Worm (Caenorhabditis elegans) whole organism, mixed stage, embryonic: ENCODE data around the gene fbxa-27.

Experiments used
- M03D4.4 ChIP-seq: sonication (generic microtip); optimal IDR thresholded peaks from 2 replicates; lab custom pipeline; 2017; ENCODE audit warnings: mild to moderate bottlenecking, missing genetic modification characterization, missing compliant biosample characterization
- blmp-1 ChIP-seq: fragments of 150-350 bp; optimal IDR thresholded peaks from 2 replicates; lab custom pipeline; 2014; ENCODE audit warnings: missing biosample characterization, missing genetic modification characterization
- ceh-39 ChIP-seq: fragments of 150-350 bp; optimal IDR thresholded peaks from 2 replicates; lab custom pipeline; 2014; ENCODE audit warnings: missing biosample characterization, missing genetic modification characterization
- ceh-83 ChIP-seq: fragments of 200-800 bp; sonication (Bioruptor generic); optimal IDR thresholded peaks from 2 replicates; lab custom pipeline; 2018; ENCODE audit warnings: mild to moderate bottlenecking, missing genetic modification characterization, missing compliant biosample characterization
- cnd-1 ChIP-seq: fragments of 200-800 bp; sonication (Bioruptor generic); optimal IDR thresholded peaks from 2 replicates; lab custom pipeline; 2018; ENCODE audit warnings: mild to moderate bottlenecking, missing genetic modification characterization, missing compliant biosample characterization
- drap-1 ChIP-seq: fragments of 200-800 bp; sonication (Bioruptor generic); optimal IDR thresholded peaks from 3 replicates; lab custom pipeline; 2018; ENCODE audit warnings: mild to moderate bottlenecking, missing genetic modification characterization, missing compliant biosample characterization
- elt-1 ChIP-seq: sonication (generic microtip); optimal IDR thresholded peaks from 2 replicates; lab custom pipeline; 2017; ENCODE audit warnings: missing genetic modification characterization, mild to moderate bottlenecking, missing compliant biosample characterization, antibody characterized with exemption, moderate library complexity, borderline replicate concordance; ENCODE audit not compliant: insufficient read depth
- flh-1 ChIP-seq: fragments of 200-800 bp; sonication (Bioruptor generic); optimal IDR thresholded peaks from 2 replicates; lab custom pipeline; 2018; ENCODE audit warnings: mild to moderate bottlenecking, missing genetic modification characterization, moderate library complexity, missing compliant biosample characterization
- ham-2 ChIP-seq: fragments of 200-800 bp; sonication (Bioruptor generic); optimal IDR thresholded peaks from 2 replicates; lab custom pipeline; 2018; ENCODE audit warnings: mild to moderate bottlenecking, missing genetic modification characterization, missing compliant biosample characterization
- hlh-1 ChIP-seq: fragments of 150-350 bp; optimal IDR thresholded peaks from 2 replicates; lab custom pipeline; 2014; ENCODE audit warnings: missing biosample characterization, missing genetic modification reagents, missing genetic modification characterization
- lin-13 ChIP-seq: fragments of 150-350 bp; optimal IDR thresholded peaks from 2 replicates; lab custom pipeline; 2014; ENCODE audit warnings: missing biosample characterization, missing genetic modification characterization
- mab-5 ChIP-seq: fragments of 150-350 bp; optimal IDR thresholded peaks from 2 replicates; lab custom pipeline; 2014; ENCODE audit warnings: missing biosample characterization, missing genetic modification characterization
- mep-1 ChIP-seq: fragments of 150-350 bp; optimal IDR thresholded peaks from 2 replicates; lab custom pipeline; 2017; ENCODE audit warnings: missing biosample characterization, missing genetic modification reagents, missing genetic modification characterization, inconsistent platforms
- mls-2 ChIP-seq: sonication (generic microtip); optimal IDR thresholded peaks from 2 replicates; lab custom pipeline; 2016; ENCODE audit warnings: mild to moderate bottlenecking, missing genetic modification characterization, moderate library complexity, missing compliant biosample characterization
- nhr-12 ChIP-seq: fragments of 150-350 bp; optimal IDR thresholded peaks from 2 replicates; lab custom pipeline; 2014; ENCODE audit warnings: missing biosample characterization, missing genetic modification characterization
- nhr-2 ChIP-seq: fragments of 150-350 bp; optimal IDR thresholded peaks from 2 replicates; lab custom pipeline; 2014; ENCODE audit warnings: missing biosample characterization, missing genetic modification characterization
- nhr-237 ChIP-seq: fragments of 150-350 bp; optimal IDR thresholded peaks from 2 replicates; lab custom pipeline; 2014; ENCODE audit warnings: missing biosample characterization, missing genetic modification characterization
- nhr-28 ChIP-seq: fragments of 150-350 bp; optimal IDR thresholded peaks from 2 replicates; lab custom pipeline; 2014; ENCODE audit warnings: missing biosample characterization, missing genetic modification characterization
- nhr-76 ChIP-seq: sonication (generic microtip); optimal IDR thresholded peaks from 2 replicates; lab custom pipeline; 2017; ENCODE audit warnings: missing biosample characterization, missing genetic modification characterization
- pha-4 ChIP-seq: fragments of 150-350 bp; optimal IDR thresholded peaks from 2 replicates; lab custom pipeline; 2018; ENCODE audit warnings: missing biosample characterization, missing genetic modification reagents, missing genetic modification characterization
- sem-2 ChIP-seq: fragments of 200-800 bp; sonication (Bioruptor generic); optimal IDR thresholded peaks from 2 replicates; lab custom pipeline; 2018; ENCODE audit warnings: mild to moderate bottlenecking, missing genetic modification characterization, missing compliant biosample characterization
- snpc-4 ChIP-seq: fragments of 150-350 bp; optimal IDR thresholded peaks from 2 replicates; lab custom pipeline; 2014; ENCODE audit warnings: missing biosample characterization, missing genetic modification characterization
- sptf-1 ChIP-seq: sonication (generic microtip); optimal IDR thresholded peaks from 2 replicates; lab custom pipeline; 2017; ENCODE audit warnings: mild to moderate bottlenecking, missing genetic modification characterization, moderate library complexity, missing compliant biosample characterization
- tbx-8 ChIP-seq: fragments of 200-800 bp; sonication (Bioruptor generic); optimal IDR thresholded peaks from 2 replicates; lab custom pipeline; 2018; ENCODE audit warnings: mild to moderate bottlenecking, missing genetic modification characterization, moderate library complexity, missing compliant biosample characterization
- unc-120 ChIP-seq: sonication (generic microtip); optimal IDR thresholded peaks from 2 replicates; lab custom pipeline; 2017; ENCODE audit warnings: missing genetic modification characterization, missing compliant biosample characterization; ENCODE audit not compliant: poor library complexity, severe bottlenecking
- unc-62 ChIP-seq: fragments of 150-350 bp; optimal IDR thresholded peaks from 2 replicates; lab custom pipeline; 2014; ENCODE audit warnings: missing biosample characterization, missing genetic modification reagents, missing genetic modification characterization
- zip-8 ChIP-seq: fragments of 150-350 bp; optimal IDR thresholded peaks from 2 replicates; lab custom pipeline; 2014; ENCODE audit warnings: missing biosample characterization, missing genetic modification characterization
- ztf-11 ChIP-seq: fragments of 150-350 bp; optimal IDR thresholded peaks from 2 replicates; lab custom pipeline; 2014; ENCODE audit warnings: missing biosample characterization, missing genetic modification characterization

fbxa-27 gene

ce11 chrIII:1307333-1307732 lies 35.4 kb upstream of the fbxa-27 start:
- TF ChIP-seq sptf-1, result no peak
- no peak for TF ChIP-seq M03D4.4 (tag; lab: Kevin White, UChicago)
- TF ChIP-seq nhr-237 (tag; lab: Kevin White, UChicago), result no peak
- TF ChIP-seq ceh-83 (GFP tag; lab: Kevin White, UChicago), result no peak
- TF ChIP-seq nhr-76 (tag; lab: Kevin White, UChicago), result no peak
- no peak for TF ChIP-seq ceh-39
- TF ChIP-seq nhr-12 (tag; lab: Kevin White, UChicago), result no peak
- TF ChIP-seq mep-1 (tag; lab: Kevin White, UChicago), result no peak
- no peak for TF ChIP-seq ham-2 (GFP tag; lab: Kevin White, UChicago)
- TF ChIP-seq mab-5 (tag; lab: Kevin White, UChicago), result no peak
- no peak for TF ChIP-seq elt-1 (tag; lab: Kevin White, UChicago)
- TF ChIP-seq blmp-1, result no peak
- no peak for TF ChIP-seq nhr-2
- TF ChIP-seq drap-1 (GFP tag; lab: Kevin White, UChicago), result no peak
- no peak for TF ChIP-seq lin-13 (tag; lab: Kevin White, UChicago)

- no peak for TF ChIP-seq flh-1
- no peak for TF ChIP-seq zip-8 (tag; lab: Kevin White, UChicago)
- TF ChIP-seq M03D4.4 (tag; lab: Kevin White, UChicago), result no peak
- TF ChIP-seq tbx-8 (GFP tag; lab: Kevin White, UChicago), result no peak
- no peak for TF ChIP-seq nhr-76 (tag; lab: Kevin White, UChicago)
- TF ChIP-seq ceh-39, result no peak
- TF ChIP-seq, all 35 proteins: peak for 0
These were observed 34.6 kb upstream of the fbxa-27 start, which contains the start of gene fbxa-79 for ce11 chrIII:1308209-1308608. TSS of gene fbxa-79 (minus strand) at chrIII:1308294.

- no peak for TF ChIP-seq unc-120 (tag; lab: Kevin White, UChicago)
- TF ChIP-seq cnd-1 (tag; lab: Kevin White, UChicago), result no peak
- TF ChIP-seq elt-1 (tag; lab: Kevin White, UChicago), result no peak
- TF ChIP-seq zip-8 (tag; lab: Kevin White, UChicago), result no peak
- no peak for TF ChIP-seq nhr-28 (tag; lab: Kevin White, UChicago)
- TF ChIP-seq mls-2 (tag; lab: Kevin White, UChicago), result no peak
- no peak for TF ChIP-seq hlh-1
- TF ChIP-seq M03D4.4 (tag; lab: Kevin White, UChicago), result no peak
- no peak for TF ChIP-seq sptf-1
- TF ChIP-seq nhr-12 (tag; lab: Kevin White, UChicago), result no peak
- no peak for TF ChIP-seq ceh-39
- TF ChIP-seq snpc-4, result no peak
- no peak for TF ChIP-seq sem-2 (GFP tag; lab: Kevin White, UChicago)
- TF ChIP-seq lin-13 (tag; lab: Kevin White, UChicago), result no peak
- no peak for TF ChIP-seq mep-1 (tag; lab: Kevin White, UChicago)
- TF ChIP-seq tbx-8 (GFP tag; lab: Kevin White, UChicago), result no peak
These were observed 33.9 kb upstream of the fbxa-27 start, which contains the start of gene Y82E9BL.12 for ce11 chrIII:1308887-1309286. TSS of gene Y82E9BL.12 (plus strand) at chrIII:1309187.

ce11 chrIII:1311367-1311766 lies 31.4 kb upstream of the fbxa-27 start:
- TF ChIP-seq sptf-1 (no peak), nhr-28 (tag; lab: Kevin White, UChicago) (no peak), sem-2 (GFP tag; lab: Kevin White, UChicago) (no peak), elt-1 (tag; lab: Kevin White, UChicago) (no peak), mep-1 (tag; lab: Kevin White, UChicago) (no peak), snpc-4 (no peak), ceh-83 (GFP tag; lab: Kevin White, UChicago) (no peak), pha-4 (tag; lab: Kevin White, UChicago) (no peak), mab-5 (tag; lab: Kevin White, UChicago) (no peak), unc-120 (tag; lab: Kevin White, UChicago) (no peak), nhr-2 (no peak)

ce11 chrIII:1314283-1314682 lies 28.5 kb upstream of the fbxa-27 start:
- TF ChIP-seq sptf-1 (no peak), unc-62 (GFP tag; lab: Kevin White, UChicago) (no peak), lin-13 (tag; lab: Kevin White, UChicago) (no peak), pha-4 (tag; lab: Kevin White, UChicago) (no peak), ztf-11 (tag; lab: Kevin White, UChicago) (no peak), cnd-1 (tag; lab: Kevin White, UChicago) (no peak), nhr-28 (tag; lab: Kevin White, UChicago) (no peak)
- TF ChIP-seq, all 35 proteins: peak for 0
